Worm (Caenorhabditis elegans): ENCODE results near the gene cdo-1.

- TF ChIP-seq ztf-11 (tag; optimal IDR thresholded peaks at IDR 0.05): no peak
- TF ChIP-seq mab-5 (tag; optimal IDR thresholded peaks at IDR 0.05): no peak
- TF ChIP-seq ama-1 (optimal IDR thresholded peaks at IDR 0.05): no peak
- no peak for TF ChIP-seq nhr-237 (tag; optimal IDR thresholded peaks at IDR 0.05)
Observed at ce11 chrX:844649-845048, 18.7 kb downstream of the cdo-1 start.

All from whole organism, L2 larva.